Worm (Caenorhabditis elegans) whole organism, mixed stage, embryonic: ENCODE results near the gene clec-138.

Experiments used
- M03D4.4 ChIP-seq: sonication (generic microtip); optimal IDR thresholded peaks from 2 replicates; lab custom pipeline; 2017; ENCODE audit warnings: mild to moderate bottlenecking, missing genetic modification characterization, missing compliant biosample characterization
- bed-3 ChIP-seq: fragments of 200-800 bp; sonication (Bioruptor generic); optimal IDR thresholded peaks from 3 replicates; lab custom pipeline; 2018; ENCODE audit warnings: mild to moderate bottlenecking, missing genetic modification characterization, moderate library complexity, missing compliant biosample characterization
- blmp-1 ChIP-seq: fragments of 150-350 bp; optimal IDR thresholded peaks from 2 replicates; lab custom pipeline; 2014; ENCODE audit warnings: missing biosample characterization, missing genetic modification characterization
- ceh-39 ChIP-seq: fragments of 150-350 bp; optimal IDR thresholded peaks from 2 replicates; lab custom pipeline; 2014; ENCODE audit warnings: missing biosample characterization, missing genetic modification characterization
- ceh-43 ChIP-seq: fragments of 200-800 bp; sonication (Bioruptor generic); optimal IDR thresholded peaks from 2 replicates; lab custom pipeline; 2018; ENCODE audit warnings: mild to moderate bottlenecking, missing genetic modification characterization, moderate library complexity, missing compliant biosample characterization
- ceh-83 ChIP-seq: fragments of 200-800 bp; sonication (Bioruptor generic); optimal IDR thresholded peaks from 2 replicates; lab custom pipeline; 2018; ENCODE audit warnings: mild to moderate bottlenecking, missing genetic modification characterization, missing compliant biosample characterization
- ces-1 ChIP-seq: fragments of 150-350 bp; optimal IDR thresholded peaks from 2 replicates; lab custom pipeline; 2014; ENCODE audit warnings: missing biosample characterization, missing genetic modification reagents, missing genetic modification characterization
- cnd-1 ChIP-seq: fragments of 200-800 bp; sonication (Bioruptor generic); optimal IDR thresholded peaks from 2 replicates; lab custom pipeline; 2018; ENCODE audit warnings: mild to moderate bottlenecking, missing genetic modification characterization, missing compliant biosample characterization
- drap-1 ChIP-seq: fragments of 200-800 bp; sonication (Bioruptor generic); optimal IDR thresholded peaks from 3 replicates; lab custom pipeline; 2018; ENCODE audit warnings: mild to moderate bottlenecking, missing genetic modification characterization, missing compliant biosample characterization
- elt-1 ChIP-seq: sonication (generic microtip); optimal IDR thresholded peaks from 2 replicates; lab custom pipeline; 2017; ENCODE audit warnings: missing genetic modification characterization, mild to moderate bottlenecking, missing compliant biosample characterization, antibody characterized with exemption, moderate library complexity, borderline replicate concordance; ENCODE audit not compliant: insufficient read depth
- elt-3 ChIP-seq: fragments of 150-350 bp; optimal IDR thresholded peaks from 2 replicates; lab custom pipeline; 2014; ENCODE audit warnings: missing biosample characterization, missing genetic modification characterization
- flh-1 ChIP-seq: fragments of 200-800 bp; sonication (Bioruptor generic); optimal IDR thresholded peaks from 2 replicates; lab custom pipeline; 2018; ENCODE audit warnings: mild to moderate bottlenecking, missing genetic modification characterization, moderate library complexity, missing compliant biosample characterization
- ham-2 ChIP-seq: fragments of 200-800 bp; sonication (Bioruptor generic); optimal IDR thresholded peaks from 2 replicates; lab custom pipeline; 2018; ENCODE audit warnings: mild to moderate bottlenecking, missing genetic modification characterization, missing compliant biosample characterization
- lin-13 ChIP-seq: fragments of 150-350 bp; optimal IDR thresholded peaks from 2 replicates; lab custom pipeline; 2014; ENCODE audit warnings: missing biosample characterization, missing genetic modification characterization
- lin-32 ChIP-seq: fragments of 200-800 bp; sonication (Bioruptor generic); optimal IDR thresholded peaks from 2 replicates; lab custom pipeline; 2018; ENCODE audit warnings: mild to moderate bottlenecking, missing genetic modification characterization, missing compliant biosample characterization
- lsy-2 ChIP-seq: fragments of 150-350 bp; optimal IDR thresholded peaks from 2 replicates; lab custom pipeline; 2014; ENCODE audit warnings: missing biosample characterization, missing genetic modification characterization
- mab-5 ChIP-seq: fragments of 150-350 bp; optimal IDR thresholded peaks from 2 replicates; lab custom pipeline; 2014; ENCODE audit warnings: missing biosample characterization, missing genetic modification characterization
- mep-1 ChIP-seq: fragments of 150-350 bp; optimal IDR thresholded peaks from 2 replicates; lab custom pipeline; 2017; ENCODE audit warnings: missing biosample characterization, missing genetic modification reagents, missing genetic modification characterization, inconsistent platforms
- mls-2 ChIP-seq: sonication (generic microtip); optimal IDR thresholded peaks from 2 replicates; lab custom pipeline; 2016; ENCODE audit warnings: mild to moderate bottlenecking, missing genetic modification characterization, moderate library complexity, missing compliant biosample characterization
- nhr-12 ChIP-seq: fragments of 150-350 bp; optimal IDR thresholded peaks from 2 replicates; lab custom pipeline; 2014; ENCODE audit warnings: missing biosample characterization, missing genetic modification characterization
- nhr-2 ChIP-seq: fragments of 150-350 bp; optimal IDR thresholded peaks from 2 replicates; lab custom pipeline; 2014; ENCODE audit warnings: missing biosample characterization, missing genetic modification characterization
- nhr-237 ChIP-seq: fragments of 150-350 bp; optimal IDR thresholded peaks from 2 replicates; lab custom pipeline; 2014; ENCODE audit warnings: missing biosample characterization, missing genetic modification characterization
- nhr-28 ChIP-seq: fragments of 150-350 bp; optimal IDR thresholded peaks from 2 replicates; lab custom pipeline; 2014; ENCODE audit warnings: missing biosample characterization, missing genetic modification characterization
- nhr-76 ChIP-seq: sonication (generic microtip); optimal IDR thresholded peaks from 2 replicates; lab custom pipeline; 2017; ENCODE audit warnings: missing biosample characterization, missing genetic modification characterization
- pha-4 ChIP-seq: fragments of 150-350 bp; optimal IDR thresholded peaks from 2 replicates; lab custom pipeline; 2018; ENCODE audit warnings: missing biosample characterization, missing genetic modification reagents, missing genetic modification characterization
- sem-2 ChIP-seq: fragments of 200-800 bp; sonication (Bioruptor generic); optimal IDR thresholded peaks from 2 replicates; lab custom pipeline; 2018; ENCODE audit warnings: mild to moderate bottlenecking, missing genetic modification characterization, missing compliant biosample characterization
- snpc-4 ChIP-seq: fragments of 150-350 bp; optimal IDR thresholded peaks from 2 replicates; lab custom pipeline; 2014; ENCODE audit warnings: missing biosample characterization, missing genetic modification characterization
- sptf-1 ChIP-seq: sonication (generic microtip); optimal IDR thresholded peaks from 2 replicates; lab custom pipeline; 2017; ENCODE audit warnings: mild to moderate bottlenecking, missing genetic modification characterization, moderate library complexity, missing compliant biosample characterization
- tbx-8 ChIP-seq: fragments of 200-800 bp; sonication (Bioruptor generic); optimal IDR thresholded peaks from 2 replicates; lab custom pipeline; 2018; ENCODE audit warnings: mild to moderate bottlenecking, missing genetic modification characterization, moderate library complexity, missing compliant biosample characterization
- unc-39 ChIP-seq: fragments of 150-350 bp; optimal IDR thresholded peaks from 2 replicates; lab custom pipeline; 2014; ENCODE audit warnings: missing biosample characterization, missing genetic modification characterization
- zip-8 ChIP-seq: fragments of 150-350 bp; optimal IDR thresholded peaks from 2 replicates; lab custom pipeline; 2014; ENCODE audit warnings: missing biosample characterization, missing genetic modification characterization
- ztf-11 ChIP-seq: fragments of 150-350 bp; optimal IDR thresholded peaks from 2 replicates; lab custom pipeline; 2014; ENCODE audit warnings: missing biosample characterization, missing genetic modification characterization

The clec-138 gene

ce11 chrII:4603035-4603434 is 16.6 kb downstream of the clec-138 start, which contains the start of gene F35D11.4:
Gene F35D11.4 (plus strand): TSS chrII:4603427.
- no peak for TF ChIP-seq mab-5 (tag; lab: Kevin White, UChicago)
- TF ChIP-seq ham-2, result no peak
- TF ChIP-seq sem-2 (GFP tag; lab: Kevin White, UChicago), result no peak
- no peak for TF ChIP-seq lin-32 (GFP tag; lab: Kevin White, UChicago)
- peak; percentile 17 for TF ChIP-seq mep-1
- TF ChIP-seq snpc-4, result no peak
- no peak for TF ChIP-seq unc-39 (tag; lab: Kevin White, UChicago)
- TF ChIP-seq tbx-8, result no peak
- TF ChIP-seq ceh-39 (tag; lab: Kevin White, UChicago), result no peak
- TF ChIP-seq elt-1, result no peak
- peak; percentile 43 for TF ChIP-seq sptf-1 (tag; lab: Kevin White, UChicago)
- peak; percentile 34 for TF ChIP-seq lin-13
- no peak for TF ChIP-seq cnd-1 (tag; lab: Kevin White, UChicago)
- no peak for TF ChIP-seq nhr-12 (tag; lab: Kevin White, UChicago)
- TF ChIP-seq bed-3 (GFP tag; lab: Kevin White, UChicago), result no peak
- TF ChIP-seq lsy-2 (tag; lab: Kevin White, UChicago), result peak; percentile 20
- TF ChIP-seq pha-4 (tag; lab: Kevin White, UChicago), result no peak
- TF ChIP-seq elt-3 (tag; lab: Kevin White, UChicago), result no peak

DNA sequence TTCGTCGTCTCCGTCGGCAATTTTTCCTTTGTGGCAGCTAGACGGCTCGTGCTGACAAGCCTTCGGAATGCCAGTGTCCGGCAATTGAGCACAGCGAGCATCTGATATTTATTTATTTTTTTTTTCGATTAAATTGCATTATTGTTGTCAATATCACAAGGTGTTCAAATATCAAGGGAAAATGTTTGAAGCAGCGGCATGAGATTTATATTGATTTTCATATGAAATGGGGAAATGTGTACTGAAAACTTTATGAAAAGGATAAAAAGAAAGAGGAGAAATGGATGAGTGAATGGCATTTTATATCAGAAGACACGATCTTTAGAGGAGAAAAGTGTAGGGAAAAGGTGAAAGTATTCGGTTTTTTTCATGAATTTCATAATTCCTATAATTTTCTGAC is 17.1 kb downstream of the clec-138 start, which contains the start of gene coa-3:
TSS of gene coa-3 (minus strand) at position 101 of the 400 bp plus-strand sequence.
- no peak for TF ChIP-seq lin-13
- TF ChIP-seq lin-32 (GFP tag; lab: Kevin White, UChicago), result no peak
- TF ChIP-seq elt-1, result no peak
- TF ChIP-seq zip-8 (tag; lab: Kevin White, UChicago), result no peak
- TF ChIP-seq M03D4.4 (tag; lab: Kevin White, UChicago), result no peak
- no peak for TF ChIP-seq nhr-12 (tag; lab: Kevin White, UChicago)
- no peak for TF ChIP-seq ceh-39 (tag; lab: Kevin White, UChicago)
- TF ChIP-seq flh-1, result no peak
- no peak for TF ChIP-seq blmp-1 (tag; lab: Kevin White, UChicago)
- no peak for TF ChIP-seq nhr-237
- no peak for TF ChIP-seq mls-2
- no peak for TF ChIP-seq drap-1 (GFP tag; lab: Kevin White, UChicago)
- TF ChIP-seq ces-1, result no peak
- TF ChIP-seq nhr-28 (tag; lab: Kevin White, UChicago), result no peak
- TF ChIP-seq ceh-83 (GFP tag; lab: Kevin White, UChicago), result no peak
- no peak for TF ChIP-seq pha-4 (tag; lab: Kevin White, UChicago)
- no peak for TF ChIP-seq bed-3 (GFP tag; lab: Kevin White, UChicago)
- no peak for TF ChIP-seq mab-5 (tag; lab: Kevin White, UChicago)
- TF ChIP-seq nhr-2, result no peak
- TF ChIP-seq mep-1, result no peak

DNA sequence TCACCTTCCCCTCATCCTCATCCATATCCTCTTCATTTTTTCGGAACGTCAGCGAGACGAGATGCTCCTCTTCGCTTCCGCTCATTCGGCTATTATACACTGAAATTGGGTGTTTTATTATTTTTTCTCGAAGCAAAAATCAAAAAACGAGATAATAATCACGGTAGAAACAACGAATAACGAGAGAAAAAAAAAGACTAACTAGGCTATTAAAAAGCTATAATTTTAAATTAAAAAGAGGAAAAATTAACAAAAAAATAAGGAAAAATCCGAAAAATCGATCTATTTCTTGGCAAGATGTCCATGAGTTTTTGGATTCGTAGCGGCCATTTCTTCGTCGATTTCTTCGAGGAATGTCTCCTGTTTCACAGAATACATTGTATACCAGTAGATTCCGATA is 18.3 kb downstream of the clec-138 start, which contains the start of gene ipla-1:
TSS of gene ipla-1 (minus strand) at position 101 of the 400 bp plus-strand sequence.
- TF ChIP-seq nhr-237 (no peak), nhr-2 (no peak), mls-2 (no peak), lin-13 (no peak), drap-1 (GFP tag; lab: Kevin White, UChicago) (no peak), ceh-43 (GFP tag; lab: Kevin White, UChicago) (no peak), sem-2 (GFP tag; lab: Kevin White, UChicago) (no peak), ceh-83 (GFP tag; lab: Kevin White, UChicago) (no peak), tbx-8 (no peak), elt-3 (tag; lab: Kevin White, UChicago) (no peak), nhr-76 (tag; lab: Kevin White, UChicago) (no peak)

DNA sequence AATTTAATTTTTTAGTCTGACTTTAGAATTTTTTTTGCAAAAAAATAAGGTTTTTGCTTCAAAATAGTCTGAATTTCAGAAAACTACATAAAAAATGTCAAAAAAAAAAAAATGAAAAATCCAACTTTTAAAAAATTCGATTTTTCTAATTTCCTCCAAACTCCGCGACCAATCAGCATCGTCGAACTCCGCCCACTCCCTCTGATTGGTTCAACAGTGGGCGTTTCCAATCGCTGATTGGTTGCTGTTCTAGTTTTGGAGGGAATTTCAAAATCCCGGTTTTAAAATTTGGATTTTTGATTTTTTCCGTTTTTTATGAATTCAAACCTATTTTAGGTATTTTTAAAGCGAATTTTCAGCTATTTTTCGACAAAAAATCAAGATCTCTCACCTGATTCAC is 18.8 kb downstream of the clec-138 start:
- TF ChIP-seq nhr-12 (tag; lab: Kevin White, UChicago), result no peak
- no peak for TF ChIP-seq blmp-1 (tag; lab: Kevin White, UChicago)
- no peak for TF ChIP-seq pha-4 (tag; lab: Kevin White, UChicago)
- no peak for TF ChIP-seq ztf-11 (tag; lab: Kevin White, UChicago)
- TF ChIP-seq ceh-39 (tag; lab: Kevin White, UChicago), result no peak
- TF ChIP-seq sem-2 (GFP tag; lab: Kevin White, UChicago), result no peak
- no peak for TF ChIP-seq mep-1

ce11 chrII:4600276-4600675 is 19.3 kb downstream of the clec-138 start:
- no peak for TF ChIP-seq elt-3 (tag; lab: Kevin White, UChicago)
- TF ChIP-seq sem-2 (GFP tag; lab: Kevin White, UChicago), result no peak
